Fruit fly (Drosophila melanogaster): Measurements from ENCODE around the gene CG15642.

DNA sequence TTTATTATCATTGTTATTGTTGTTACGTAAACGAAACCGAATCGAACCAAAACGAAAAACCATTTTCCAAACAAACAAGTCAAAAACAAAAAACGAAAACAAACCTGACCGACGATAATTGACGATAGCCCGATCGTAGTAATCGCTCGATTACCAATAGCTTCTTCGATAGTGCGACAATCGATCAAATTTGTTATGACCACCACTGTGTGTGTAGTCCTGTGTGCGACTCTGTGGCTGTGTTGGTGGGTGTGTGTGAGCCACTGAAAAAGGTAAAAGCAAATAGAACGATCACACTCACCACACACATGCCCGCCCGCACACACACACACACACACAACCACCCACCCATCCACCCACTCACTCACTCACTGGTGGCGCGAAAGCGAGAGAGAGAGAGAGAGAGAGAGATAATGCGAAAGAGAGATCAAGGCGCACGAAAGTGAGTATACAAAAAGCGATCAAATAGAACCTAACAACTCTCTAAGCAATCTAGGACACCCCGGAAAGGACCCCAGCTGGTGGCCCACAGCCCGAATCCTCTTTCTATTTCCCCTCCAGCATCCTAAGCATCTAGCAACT is 17.0 kb upstream of the CG15642 start:
- TF ChIP-seq CTCF (optimal IDR thresholded peaks at IDR 0.05) (no peak), CG8478 (optimal IDR thresholded peaks at IDR 0.05) (no peak)

All from S2 (cell line).